Worm (Caenorhabditis elegans) whole organism, L1 larva: ENCODE results near the gene col-69.

Experiments
- rnt-1 ChIP-seq: sonication (generic microtip); optimal IDR thresholded peaks from 2 replicates; lab custom pipeline; 2016; ENCODE audit warnings: mild to moderate bottlenecking, missing genetic modification characterization, moderate library complexity, missing compliant biosample characterization
- tbx-2 ChIP-seq: sonication (generic microtip); optimal IDR thresholded peaks from 2 replicates; lab custom pipeline; 2016; ENCODE audit warnings: missing genetic modification characterization, missing compliant biosample characterization

- TF ChIP-seq tbx-2 (tag; lab: Kevin White, UChicago) = no peak
- no peak for TF ChIP-seq rnt-1 (tag; lab: Kevin White, UChicago)
Observed at ce11 chrII:303927-304711, 1.4 kb downstream of the col-69 start.
